Worm (Caenorhabditis elegans) whole organism, young adult: ENCODE data around the gene K06H6.4.

Experiments
- F57A8.1 ChIP-seq: fragments of 200-800 bp; sonication (Bioruptor generic); optimal IDR thresholded peaks from 2 replicates; lab custom pipeline; 2018; ENCODE audit warnings: mild to moderate bottlenecking, missing genetic modification characterization, moderate library complexity, missing compliant biosample characterization
- aptf-2 ChIP-seq: fragments of 200-800 bp; sonication (Bioruptor generic); conservative IDR thresholded peaks from 2 replicates; pipeline ENCODE4 v1.3.6; 2022; ENCODE audit warnings: missing genetic modification reagents, missing genetic modification characterization, missing compliant biosample characterization
- aptf-3 ChIP-seq: fragments of 200-800 bp; sonication (Bioruptor generic); IDR thresholded peaks from 2 replicates; pipeline ENCODE4 v1.3.6; 2022; ENCODE audit warnings: missing genetic modification characterization, missing compliant biosample characterization
- cebp-1 ChIP-seq, 2 experiments: fragments of 200-800 bp in 1 of 2; sonication (Bioruptor generic) in 1 of 2; sonication (generic microtip) in 1 of 2; IDR thresholded peaks in 1 of 2; optimal IDR thresholded peaks in 1 of 2; 2 replicates each; pipeline versions ENCODE4 v1.3.6 to Lab custom; 2017 to 2022; ENCODE audit warnings: missing compliant biosample characterization in 2 of 2, missing genetic modification characterization in 2 of 2, mild to moderate bottlenecking in 1 of 2, missing genetic modification reagents in 1 of 2, moderate library complexity in 1 of 2
- efl-1 ChIP-seq: fragments of 150-350 bp; optimal IDR thresholded peaks from 2 replicates; lab custom pipeline; 2014; ENCODE audit warnings: missing biosample characterization, missing genetic modification reagents, missing genetic modification characterization
- mxl-1 ChIP-seq: sonication (generic microtip); optimal IDR thresholded peaks from 2 replicates; lab custom pipeline; 2016; ENCODE audit warnings: missing genetic modification characterization, missing compliant biosample characterization
- sdz-38 ChIP-seq: sonication (generic microtip); optimal IDR thresholded peaks from 2 replicates; lab custom pipeline; 2016; ENCODE audit warnings: missing genotype, missing genetic modification characterization, missing compliant biosample characterization
- snpc-4 ChIP-seq, 5 experiments: fragments of 150-350 bp in 1 of 5; sonication (generic microtip) in 4 of 5; optimal IDR thresholded peaks; 2 replicates each; lab custom pipeline; 2014 to 2018; ENCODE audit warnings: missing genetic modification characterization in 5 of 5, missing biosample characterization in 3 of 5, antibody characterized with exemption in 2 of 5, mild to moderate bottlenecking in 2 of 5, missing compliant biosample characterization in 2 of 5, missing genotype in 2 of 5, moderate library complexity in 2 of 5, missing genetic modification reagents in 1 of 5

DNA sequence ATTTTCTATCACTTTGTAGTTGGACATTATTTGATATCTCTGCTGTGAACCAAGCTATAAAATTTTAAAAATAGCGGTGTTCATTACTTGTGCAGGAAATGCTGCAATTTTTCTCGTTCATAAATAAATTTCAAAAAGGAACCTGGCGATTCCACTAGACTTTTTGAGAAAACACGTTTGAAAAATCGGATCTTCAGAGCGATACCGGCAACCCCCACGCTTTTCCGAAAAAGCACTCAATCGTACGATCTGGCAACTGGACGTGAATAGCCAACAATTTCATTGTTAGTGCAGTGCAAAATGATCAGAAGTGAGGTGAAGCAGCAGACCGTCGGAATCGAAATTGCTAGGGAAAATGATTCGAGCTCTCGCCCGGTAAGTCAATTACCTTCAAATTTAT lies 2.5 kb downstream of the K06H6.4 start, which contains the start of gene nstp-7:
- TF ChIP-seq aptf-3 (GFP tag; lab: Robert Waterston, UW) (no peak), cebp-1 (GFP tag; IDR thresholded peaks at IDR 0.05; lab: Robert Waterston, UW) (no peak), cebp-1 (tag; optimal IDR thresholded peaks at IDR 0.05; lab: Kevin White, UChicago) (no peak), aptf-2 (GFP tag; lab: Robert Waterston, UW) (no peak), efl-1 (no peak), F57A8.1 (GFP tag; lab: Kevin White, UChicago) (no peak), mxl-1 (tag; lab: Kevin White, UChicago) (no peak), snpc-4 (GFP tag; optimal IDR thresholded peaks at IDR 0.05; lab: Kevin White, UChicago) (no peak), snpc-4 (tag; optimal IDR thresholded peaks at IDR 0.05; lab: Kevin White, UChicago) (no peak), sdz-38 (no peak)
